Worm (Caenorhabditis elegans) whole organism, mixed stage, embryonic: ENCODE results near the gene C25E10.12.

Experiments
- mep-1 ChIP-seq: fragments of 150-350 bp; optimal IDR thresholded peaks from 2 replicates; lab custom pipeline; 2017; ENCODE audit warnings: missing biosample characterization, missing genetic modification reagents, missing genetic modification characterization, inconsistent platforms
- nhr-237 ChIP-seq: fragments of 150-350 bp; optimal IDR thresholded peaks from 2 replicates; lab custom pipeline; 2014; ENCODE audit warnings: missing biosample characterization, missing genetic modification characterization
- nhr-28 ChIP-seq: fragments of 150-350 bp; optimal IDR thresholded peaks from 2 replicates; lab custom pipeline; 2014; ENCODE audit warnings: missing biosample characterization, missing genetic modification characterization
- pha-4 ChIP-seq: fragments of 150-350 bp; optimal IDR thresholded peaks from 2 replicates; lab custom pipeline; 2018; ENCODE audit warnings: missing biosample characterization, missing genetic modification reagents, missing genetic modification characterization
- sptf-1 ChIP-seq: sonication (generic microtip); optimal IDR thresholded peaks from 2 replicates; lab custom pipeline; 2017; ENCODE audit warnings: mild to moderate bottlenecking, missing genetic modification characterization, moderate library complexity, missing compliant biosample characterization
- unc-39 ChIP-seq: fragments of 150-350 bp; optimal IDR thresholded peaks from 2 replicates; lab custom pipeline; 2014; ENCODE audit warnings: missing biosample characterization, missing genetic modification characterization
- ztf-11 ChIP-seq: fragments of 150-350 bp; optimal IDR thresholded peaks from 2 replicates; lab custom pipeline; 2014; ENCODE audit warnings: missing biosample characterization, missing genetic modification characterization

DNA sequence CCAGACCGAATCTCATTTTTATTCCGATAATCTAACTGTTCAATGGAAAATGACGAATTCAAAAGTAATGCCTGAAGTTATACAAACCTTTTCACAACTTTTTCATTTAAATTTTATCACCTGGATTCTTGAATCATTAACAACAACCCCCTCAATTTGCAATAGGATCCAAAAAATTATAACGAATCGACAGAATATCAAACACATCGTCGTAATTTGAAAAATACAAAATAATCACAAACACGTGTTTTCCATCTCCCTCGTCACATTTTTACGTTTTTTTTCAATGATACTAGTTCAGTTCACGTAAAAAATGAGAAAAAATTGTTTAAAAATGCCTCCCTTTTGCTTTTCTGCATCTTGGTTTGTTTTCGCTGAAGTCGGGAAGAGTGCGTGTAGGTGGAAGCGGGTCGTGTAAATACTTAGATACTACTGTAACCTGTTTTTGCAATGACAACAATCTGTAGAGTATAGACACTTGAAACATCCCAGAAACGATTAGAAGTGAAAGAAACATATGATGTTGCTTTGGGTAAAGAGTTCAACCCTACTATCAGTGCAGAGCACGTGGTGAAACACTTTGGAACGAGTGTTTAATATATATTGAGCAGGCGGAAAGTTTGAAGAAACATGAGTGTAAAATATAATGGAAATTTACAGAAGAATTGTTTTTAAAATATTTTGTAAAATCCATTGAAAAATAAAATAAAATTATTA is 11.2 kb upstream of the C25E10.12 start, which contains the start of gene oac-50:
- TF ChIP-seq ztf-11 (tag; lab: Kevin White, UChicago) (no peak), mep-1 (tag; lab: Kevin White, UChicago) (no peak), pha-4 (tag; lab: Kevin White, UChicago) (no peak), nhr-28 (tag; lab: Kevin White, UChicago) (no peak), nhr-237 (tag; lab: Kevin White, UChicago) (no peak), sptf-1 (tag; lab: Kevin White, UChicago) (no peak), unc-39 (tag; lab: Kevin White, UChicago) (no peak)
